Worm (Caenorhabditis elegans) whole organism, mixed stage, embryonic: Measurements from ENCODE around the gene mdh-1.

Source experiments
- M03D4.4 ChIP-seq: sonication (generic microtip); optimal IDR thresholded peaks from 2 replicates; lab custom pipeline; 2017; ENCODE audit warnings: mild to moderate bottlenecking, missing genetic modification characterization, missing compliant biosample characterization
- bed-3 ChIP-seq: fragments of 200-800 bp; sonication (Bioruptor generic); optimal IDR thresholded peaks from 3 replicates; lab custom pipeline; 2018; ENCODE audit warnings: mild to moderate bottlenecking, missing genetic modification characterization, moderate library complexity, missing compliant biosample characterization
- ceh-39 ChIP-seq: fragments of 150-350 bp; optimal IDR thresholded peaks from 2 replicates; lab custom pipeline; 2014; ENCODE audit warnings: missing biosample characterization, missing genetic modification characterization
- ceh-43 ChIP-seq: fragments of 200-800 bp; sonication (Bioruptor generic); optimal IDR thresholded peaks from 2 replicates; lab custom pipeline; 2018; ENCODE audit warnings: mild to moderate bottlenecking, missing genetic modification characterization, moderate library complexity, missing compliant biosample characterization
- ceh-83 ChIP-seq: fragments of 200-800 bp; sonication (Bioruptor generic); optimal IDR thresholded peaks from 2 replicates; lab custom pipeline; 2018; ENCODE audit warnings: mild to moderate bottlenecking, missing genetic modification characterization, missing compliant biosample characterization
- ces-1 ChIP-seq: fragments of 150-350 bp; optimal IDR thresholded peaks from 2 replicates; lab custom pipeline; 2014; ENCODE audit warnings: missing biosample characterization, missing genetic modification reagents, missing genetic modification characterization
- cnd-1 ChIP-seq: fragments of 200-800 bp; sonication (Bioruptor generic); optimal IDR thresholded peaks from 2 replicates; lab custom pipeline; 2018; ENCODE audit warnings: mild to moderate bottlenecking, missing genetic modification characterization, missing compliant biosample characterization
- elt-1 ChIP-seq: sonication (generic microtip); optimal IDR thresholded peaks from 2 replicates; lab custom pipeline; 2017; ENCODE audit warnings: missing genetic modification characterization, mild to moderate bottlenecking, missing compliant biosample characterization, antibody characterized with exemption, moderate library complexity, borderline replicate concordance; ENCODE audit not compliant: insufficient read depth
- flh-1 ChIP-seq: fragments of 200-800 bp; sonication (Bioruptor generic); optimal IDR thresholded peaks from 2 replicates; lab custom pipeline; 2018; ENCODE audit warnings: mild to moderate bottlenecking, missing genetic modification characterization, moderate library complexity, missing compliant biosample characterization
- ham-2 ChIP-seq: fragments of 200-800 bp; sonication (Bioruptor generic); optimal IDR thresholded peaks from 2 replicates; lab custom pipeline; 2018; ENCODE audit warnings: mild to moderate bottlenecking, missing genetic modification characterization, missing compliant biosample characterization
- hlh-1 ChIP-seq: fragments of 150-350 bp; optimal IDR thresholded peaks from 2 replicates; lab custom pipeline; 2014; ENCODE audit warnings: missing biosample characterization, missing genetic modification reagents, missing genetic modification characterization
- lin-13 ChIP-seq: fragments of 150-350 bp; optimal IDR thresholded peaks from 2 replicates; lab custom pipeline; 2014; ENCODE audit warnings: missing biosample characterization, missing genetic modification characterization
- lin-32 ChIP-seq: fragments of 200-800 bp; sonication (Bioruptor generic); optimal IDR thresholded peaks from 2 replicates; lab custom pipeline; 2018; ENCODE audit warnings: mild to moderate bottlenecking, missing genetic modification characterization, missing compliant biosample characterization
- lsy-2 ChIP-seq: fragments of 150-350 bp; optimal IDR thresholded peaks from 2 replicates; lab custom pipeline; 2014; ENCODE audit warnings: missing biosample characterization, missing genetic modification characterization
- mab-5 ChIP-seq: fragments of 150-350 bp; optimal IDR thresholded peaks from 2 replicates; lab custom pipeline; 2014; ENCODE audit warnings: missing biosample characterization, missing genetic modification characterization
- mep-1 ChIP-seq: fragments of 150-350 bp; optimal IDR thresholded peaks from 2 replicates; lab custom pipeline; 2017; ENCODE audit warnings: missing biosample characterization, missing genetic modification reagents, missing genetic modification characterization, inconsistent platforms
- mls-2 ChIP-seq: sonication (generic microtip); optimal IDR thresholded peaks from 2 replicates; lab custom pipeline; 2016; ENCODE audit warnings: mild to moderate bottlenecking, missing genetic modification characterization, moderate library complexity, missing compliant biosample characterization
- nhr-12 ChIP-seq: fragments of 150-350 bp; optimal IDR thresholded peaks from 2 replicates; lab custom pipeline; 2014; ENCODE audit warnings: missing biosample characterization, missing genetic modification characterization
- nhr-2 ChIP-seq: fragments of 150-350 bp; optimal IDR thresholded peaks from 2 replicates; lab custom pipeline; 2014; ENCODE audit warnings: missing biosample characterization, missing genetic modification characterization
- nhr-237 ChIP-seq: fragments of 150-350 bp; optimal IDR thresholded peaks from 2 replicates; lab custom pipeline; 2014; ENCODE audit warnings: missing biosample characterization, missing genetic modification characterization
- nhr-28 ChIP-seq: fragments of 150-350 bp; optimal IDR thresholded peaks from 2 replicates; lab custom pipeline; 2014; ENCODE audit warnings: missing biosample characterization, missing genetic modification characterization
- nhr-76 ChIP-seq: sonication (generic microtip); optimal IDR thresholded peaks from 2 replicates; lab custom pipeline; 2017; ENCODE audit warnings: missing biosample characterization, missing genetic modification characterization
- pha-4 ChIP-seq: fragments of 150-350 bp; optimal IDR thresholded peaks from 2 replicates; lab custom pipeline; 2018; ENCODE audit warnings: missing biosample characterization, missing genetic modification reagents, missing genetic modification characterization
- snpc-4 ChIP-seq: fragments of 150-350 bp; optimal IDR thresholded peaks from 2 replicates; lab custom pipeline; 2014; ENCODE audit warnings: missing biosample characterization, missing genetic modification characterization
- tbx-8 ChIP-seq: fragments of 200-800 bp; sonication (Bioruptor generic); optimal IDR thresholded peaks from 2 replicates; lab custom pipeline; 2018; ENCODE audit warnings: mild to moderate bottlenecking, missing genetic modification characterization, moderate library complexity, missing compliant biosample characterization
- unc-120 ChIP-seq: sonication (generic microtip); optimal IDR thresholded peaks from 2 replicates; lab custom pipeline; 2017; ENCODE audit warnings: missing genetic modification characterization, missing compliant biosample characterization; ENCODE audit not compliant: poor library complexity, severe bottlenecking
- unc-39 ChIP-seq: fragments of 150-350 bp; optimal IDR thresholded peaks from 2 replicates; lab custom pipeline; 2014; ENCODE audit warnings: missing biosample characterization, missing genetic modification characterization
- unc-62 ChIP-seq: fragments of 150-350 bp; optimal IDR thresholded peaks from 2 replicates; lab custom pipeline; 2014; ENCODE audit warnings: missing biosample characterization, missing genetic modification reagents, missing genetic modification characterization
- zip-8 ChIP-seq: fragments of 150-350 bp; optimal IDR thresholded peaks from 2 replicates; lab custom pipeline; 2014; ENCODE audit warnings: missing biosample characterization, missing genetic modification characterization
- ztf-11 ChIP-seq: fragments of 150-350 bp; optimal IDR thresholded peaks from 2 replicates; lab custom pipeline; 2014; ENCODE audit warnings: missing biosample characterization, missing genetic modification characterization

Gene mdh-1

ce11 chrV:6533030-6533429, 16.7 kb upstream of the mdh-1 start, which contains the start of gene hpo-26:
Gene hpo-26, minus strand, starts transcription at chrV:6533060.
- TF ChIP-seq unc-62, result no peak
- no peak for TF ChIP-seq ceh-39 (tag; lab: Kevin White, UChicago)
- TF ChIP-seq bed-3 (GFP tag; lab: Kevin White, UChicago), result no peak

DNA sequence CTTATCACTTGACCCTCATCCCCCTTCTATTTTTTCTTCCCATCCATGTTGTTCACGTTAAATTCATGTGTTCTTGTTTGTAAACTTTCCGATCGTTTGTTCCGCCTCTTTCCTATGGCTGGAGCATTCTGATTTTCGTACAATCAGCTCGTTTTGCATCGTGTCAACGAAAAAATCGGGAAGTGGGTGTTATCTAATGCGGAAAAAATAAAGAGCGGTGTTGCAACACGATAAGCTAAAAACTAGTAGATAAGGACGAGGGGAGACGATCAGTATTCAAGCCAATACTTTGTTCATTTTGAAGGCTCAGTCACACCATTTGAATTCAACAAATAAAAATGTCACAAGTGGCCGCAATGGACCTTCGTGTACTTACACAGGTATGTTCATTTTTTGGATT, 8.4 kb upstream of the mdh-1 start, which contains the start of gene acs-1:
Gene acs-1, plus strand, starts transcription at position 233 of the 400 bp plus-strand sequence.
- TF ChIP-seq tbx-8 (no peak), M03D4.4 (tag; lab: Kevin White, UChicago) (no peak), cnd-1 (tag; lab: Kevin White, UChicago) (no peak), nhr-237 (tag; lab: Kevin White, UChicago) (no peak), bed-3 (GFP tag; lab: Kevin White, UChicago) (no peak), nhr-12 (no peak), zip-8 (no peak), unc-120 (tag; lab: Kevin White, UChicago) (no peak), mls-2 (tag; lab: Kevin White, UChicago) (no peak), lin-32 (GFP tag; lab: Kevin White, UChicago) (no peak), elt-1 (tag; lab: Kevin White, UChicago) (no peak), nhr-76 (no peak), lsy-2 (no peak), flh-1 (GFP tag; lab: Kevin White, UChicago) (no peak), nhr-2 (no peak)

- TF ChIP-seq cnd-1 (tag; lab: Kevin White, UChicago) (no peak), mep-1 (tag; lab: Kevin White, UChicago) (no peak), ceh-83 (no peak), lsy-2 (no peak), bed-3 (GFP tag; lab: Kevin White, UChicago) (no peak), ceh-39 (tag; lab: Kevin White, UChicago) (no peak), nhr-237 (tag; lab: Kevin White, UChicago) (no peak), unc-120 (tag; lab: Kevin White, UChicago) (no peak), mab-5 (tag; lab: Kevin White, UChicago) (no peak), mls-2 (tag; lab: Kevin White, UChicago) (no peak), ztf-11 (tag; lab: Kevin White, UChicago) (no peak), elt-1 (tag; lab: Kevin White, UChicago) (no peak), snpc-4 (no peak)
Measured at ce11 chrV:6522879-6523497, 6.7 kb upstream of the mdh-1 start.

- no peak for TF ChIP-seq mls-2 (tag; lab: Kevin White, UChicago)
- no peak for TF ChIP-seq nhr-28 (tag; lab: Kevin White, UChicago)
- TF ChIP-seq unc-62, result no peak
- TF ChIP-seq ces-1 (GFP tag; lab: Kevin White, UChicago), result no peak
- TF ChIP-seq M03D4.4 (tag; lab: Kevin White, UChicago), result no peak
- TF ChIP-seq bed-3 (GFP tag; lab: Kevin White, UChicago), result no peak
- no peak for TF ChIP-seq lin-13 (tag; lab: Kevin White, UChicago)
- TF ChIP-seq ztf-11 (tag; lab: Kevin White, UChicago), result no peak
- no peak for TF ChIP-seq pha-4 (tag; lab: Kevin White, UChicago)
- TF ChIP-seq unc-39 (tag; lab: Kevin White, UChicago), result no peak
- no peak for TF ChIP-seq ham-2 (GFP tag; lab: Kevin White, UChicago)
- TF ChIP-seq unc-120 (tag; lab: Kevin White, UChicago), result no peak
- TF ChIP-seq hlh-1, result no peak
- no peak for TF ChIP-seq mab-5 (tag; lab: Kevin White, UChicago)
- no peak for TF ChIP-seq ceh-43 (GFP tag; lab: Kevin White, UChicago)
- no peak for TF ChIP-seq nhr-2
Measured at ce11 chrV:6520385-6521080, 4.2 kb upstream of the mdh-1 start, which contains the start of the genes F46E10.2 and F46E10.18. Gene F46E10.2, plus strand, starts transcription at chrV:6520435. Gene F46E10.18, plus strand, starts transcription at chrV:6521030.

DNA sequence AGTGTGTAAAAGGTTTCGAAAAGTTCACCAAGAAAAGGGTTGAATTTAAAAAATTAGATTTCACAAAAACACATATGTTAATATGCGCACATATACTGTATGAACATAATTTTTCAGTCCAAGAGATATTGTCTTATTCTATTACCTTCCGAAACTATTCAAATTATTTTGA, 1.8 kb upstream of the mdh-1 start, which contains the start of gene F46E10.3:
Gene F46E10.3, plus strand, starts transcription at position 73 of the 172 bp plus-strand sequence.
- no peak for TF ChIP-seq nhr-2
- no peak for TF ChIP-seq mls-2 (tag; lab: Kevin White, UChicago)
- no peak for TF ChIP-seq flh-1 (GFP tag; lab: Kevin White, UChicago)
- TF ChIP-seq mep-1 (tag; lab: Kevin White, UChicago), result no peak
- TF ChIP-seq ceh-39 (tag; lab: Kevin White, UChicago), result no peak
- no peak for TF ChIP-seq nhr-12
- no peak for TF ChIP-seq unc-62
- TF ChIP-seq unc-120 (tag; lab: Kevin White, UChicago), result no peak
